Worm (Caenorhabditis elegans) whole organism, L2 larva: ENCODE measurements around the gene ent-1.

Experiments
- C34F6.9 ChIP-seq: fragments of 150-350 bp; optimal IDR thresholded peaks from 2 replicates; lab custom pipeline; 2014; ENCODE audit warnings: missing biosample characterization, missing genetic modification characterization
- ZK546.5 ChIP-seq: sonication (generic microtip); optimal IDR thresholded peaks from 2 replicates; lab custom pipeline; 2017; ENCODE audit warnings: missing biosample characterization, missing genetic modification characterization
- elt-3 ChIP-seq: sonication (generic microtip); optimal IDR thresholded peaks from 2 replicates; lab custom pipeline; 2017; ENCODE audit warnings: missing biosample characterization, missing genetic modification characterization
- fos-1 ChIP-seq: fragments of 150-350 bp; optimal IDR thresholded peaks from 2 replicates; lab custom pipeline; 2014; ENCODE audit warnings: missing biosample characterization, missing genetic modification characterization
- lin-13 ChIP-seq: fragments of 150-350 bp; optimal IDR thresholded peaks from 2 replicates; lab custom pipeline; 2014; ENCODE audit warnings: missing biosample characterization, missing genetic modification reagents, missing genetic modification characterization
- lsy-2 ChIP-seq, 2 experiments: fragments of 150-350 bp in 1 of 2; sonication (generic microtip) in 1 of 2; optimal IDR thresholded peaks; 2 replicates each; lab custom pipeline; 2014 to 2017; ENCODE audit warnings: missing biosample characterization in 2 of 2, missing genetic modification characterization in 2 of 2
- nhr-11 ChIP-seq: fragments of 150-350 bp; optimal IDR thresholded peaks from 2 replicates; lab custom pipeline; 2014; ENCODE audit warnings: missing biosample characterization, missing genetic modification characterization
- nhr-77 ChIP-seq: fragments of 150-350 bp; optimal IDR thresholded peaks from 2 replicates; lab custom pipeline; 2014; ENCODE audit warnings: missing biosample characterization, missing genetic modification characterization
- ztf-11 ChIP-seq: sonication (generic microtip); optimal IDR thresholded peaks from 2 replicates; lab custom pipeline; 2017; ENCODE audit warnings: missing biosample characterization, missing genetic modification characterization
- ztf-4 ChIP-seq: fragments of 150-350 bp; optimal IDR thresholded peaks from 2 replicates; lab custom pipeline; 2014; ENCODE audit warnings: missing biosample characterization, missing genetic modification characterization

DNA sequence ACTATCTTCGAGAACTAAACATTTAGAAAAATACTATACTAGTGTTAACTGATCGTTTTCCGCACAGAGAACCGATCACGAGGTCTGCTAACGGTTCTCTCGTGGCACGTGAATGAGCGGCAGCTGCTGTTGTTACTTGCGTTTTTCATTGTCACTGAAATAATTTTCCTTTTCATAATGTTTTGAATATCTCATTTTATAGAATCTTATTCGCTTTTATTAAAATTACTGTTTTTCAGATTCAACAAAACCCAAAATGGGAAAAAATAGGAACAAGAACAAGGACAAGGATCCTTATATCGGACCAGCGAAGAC is 18.9 kb downstream of the ent-1 start, which contains the start of gene F58B3.6:
- TF ChIP-seq ztf-4 (tag; lab: Kevin White, UChicago), result no peak
- no peak for TF ChIP-seq fos-1 (tag; lab: Kevin White, UChicago)
- peak in 1 of 2 experiments; percentile 43 for TF ChIP-seq lsy-2 (tag; optimal IDR thresholded peaks at IDR 0.05; lab: Kevin White, UChicago)
- no peak for TF ChIP-seq ztf-11 (tag; lab: Kevin White, UChicago)
- TF ChIP-seq nhr-11, result no peak
- no peak for TF ChIP-seq elt-3 (tag; lab: Kevin White, UChicago)
- peak; percentile 10 for TF ChIP-seq C34F6.9 (tag; lab: Kevin White, UChicago)
- no peak for TF ChIP-seq ZK546.5 (tag; lab: Kevin White, UChicago)
- no peak for TF ChIP-seq lin-13
- TF ChIP-seq nhr-77 (tag; lab: Kevin White, UChicago), result no peak
